Fruit fly (Drosophila melanogaster) whole organism, embryonic: ENCODE data around the gene ftz-f1.

Experiments
- Elba2 ChIP-seq: fragments of 200-800 bp; sonication (Bioruptor generic); optimal IDR thresholded peaks from 3 replicates; lab custom pipeline; 2016; ENCODE audit warnings: missing biosample characterization, missing genetic modification characterization
- Optix ChIP-seq: fragments of 200-800 bp; sonication (Bioruptor generic); IDR thresholded peaks from 3 replicates; pipeline ENCODE4 v1.3.6; 2022; ENCODE audit warnings: missing biosample characterization, missing genetic modification characterization
- stc ChIP-seq: fragments of 200-800 bp; sonication (Bioruptor generic); IDR thresholded peaks from 2 replicates; pipeline ENCODE4 v1.3.6; 2022; ENCODE audit warnings: missing biosample characterization, missing genetic modification characterization

Gene ftz-f1

DNA sequence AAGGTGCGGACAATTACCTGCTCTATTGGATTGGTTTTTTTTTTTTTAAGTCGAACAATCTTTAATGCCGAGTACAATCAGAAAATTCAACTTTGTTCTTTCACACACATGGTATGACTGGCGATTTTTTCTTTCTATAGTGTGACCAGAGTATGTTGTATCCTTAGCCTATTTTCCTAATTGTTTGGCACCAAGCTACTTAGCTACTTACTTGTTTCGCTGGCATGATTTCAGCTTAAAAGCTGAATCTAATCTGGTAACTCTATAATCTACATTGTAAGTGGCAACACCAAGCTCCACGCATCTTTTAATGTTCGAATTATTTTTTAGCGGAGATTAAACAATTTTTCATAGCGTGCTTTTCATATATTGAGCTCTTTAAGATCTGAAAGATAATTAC lies 77.9 kb downstream of the ftz-f1 start, which contains the start of gene CG12477:
Gene CG12477 (minus strand): TSS at position 101 of the 400 bp plus-strand sequence.
- no peak for TF ChIP-seq Optix (GFP tag; lab: Robert Waterston, UW)
- peak; percentile 37 for TF ChIP-seq Elba2 (GFP tag; lab: Kevin White, UChicago)
- no peak for TF ChIP-seq stc (GFP tag; lab: Robert Waterston, UW)
